Worm (Caenorhabditis elegans): Measurements from ENCODE around the gene F22F7.11.
"Not testable (repeated sequence)": the region's sequence is repeated elsewhere in the genome, so short reads cannot be mapped to it uniquely, and the experiment has no call there.

Gene F22F7.11

ce11 chrV:2090321-2090720, 29.3 kb upstream of the F22F7.11 start, which contains the start of gene ztf-28:
Gene ztf-28, plus strand, starts transcription at chrV:2090669.
- TF ChIP-seq egl-27, zag-1, pqm-1 (tag; optimal IDR thresholded peaks at IDR 0.05): not testable (repeated sequence)

ce11 chrV:2095204-2095603, 24.4 kb upstream of the F22F7.11 start, which contains the start of gene F36F12.2:
Gene F36F12.2, minus strand, starts transcription at chrV:2095304.
- TF ChIP-seq zag-1 (tag; optimal IDR thresholded peaks at IDR 0.05), result no peak
- TF ChIP-seq mdl-1 (tag; optimal IDR thresholded peaks at IDR 0.05), result no peak
- no peak for TF ChIP-seq snpc-4 (tag; optimal IDR thresholded peaks at IDR 0.05)
- no peak for TF ChIP-seq nfya-1 (tag; optimal IDR thresholded peaks at IDR 0.05; ENCODE audit: insufficient read depth)
- TF ChIP-seq ZK546.5 (tag; optimal IDR thresholded peaks at IDR 0.05), result no peak
- no peak for TF ChIP-seq ceh-28 (tag; optimal IDR thresholded peaks at IDR 0.05)
- TF ChIP-seq sea-2 (GFP tag; optimal IDR thresholded peaks at IDR 0.05), result no peak
- no peak for TF ChIP-seq lsy-12 (tag; optimal IDR thresholded peaks at IDR 0.05)
- no peak for TF ChIP-seq tbx-2 (tag; optimal IDR thresholded peaks at IDR 0.05)
- no peak for TF ChIP-seq elt-2 (tag; optimal IDR thresholded peaks at IDR 0.05)
- no peak for TF ChIP-seq hmg-11 (tag; optimal IDR thresholded peaks at IDR 0.05)
- no peak for TF ChIP-seq unc-39 (tag; optimal IDR thresholded peaks at IDR 0.05)
- no peak for TF ChIP-seq eor-1 (tag; optimal IDR thresholded peaks at IDR 0.05)
- TF ChIP-seq nhr-43 (tag; optimal IDR thresholded peaks at IDR 0.05; ENCODE audit: poor library complexity, severe bottlenecking), result no peak
- no peak for TF ChIP-seq R02D3.7 (tag; optimal IDR thresholded peaks at IDR 0.05)

ce11 chrV:2095772-2096171, 23.9 kb upstream of the F22F7.11 start, which contains the start of gene clec-207:
Gene clec-207, plus strand, starts transcription at chrV:2096072.
- no peak for TF ChIP-seq egl-27 (tag; optimal IDR thresholded peaks at IDR 0.05)
- no peak for TF ChIP-seq elt-2 (tag; optimal IDR thresholded peaks at IDR 0.05)
- TF ChIP-seq daf-12 (tag; optimal IDR thresholded peaks at IDR 0.05), result no peak
- TF ChIP-seq nhr-12 (tag; optimal IDR thresholded peaks at IDR 0.05), result no peak
- no peak for TF ChIP-seq unc-39 (tag; optimal IDR thresholded peaks at IDR 0.05)
- TF ChIP-seq ceh-16 (tag; optimal IDR thresholded peaks at IDR 0.05), result no peak

ce11 chrV:2097653-2098052, 22.0 kb upstream of the F22F7.11 start, which contains the start of gene clec-208:
Gene clec-208, plus strand, starts transcription at chrV:2097953.
- TF ChIP-seq nhr-28 (tag; optimal IDR thresholded peaks at IDR 0.05), result no peak
- no peak for TF ChIP-seq lin-39 (tag; optimal IDR thresholded peaks at IDR 0.05)
- TF ChIP-seq skn-1 (tag; optimal IDR thresholded peaks at IDR 0.05), result no peak
- TF ChIP-seq R02D3.7 (tag; optimal IDR thresholded peaks at IDR 0.05), result no peak
- TF ChIP-seq elt-2 (tag; optimal IDR thresholded peaks at IDR 0.05), result no peak
- no peak for TF ChIP-seq egl-27 (tag; optimal IDR thresholded peaks at IDR 0.05)
- TF ChIP-seq snpc-4 (tag; optimal IDR thresholded peaks at IDR 0.05), result no peak
- TF ChIP-seq ceh-16 (tag; optimal IDR thresholded peaks at IDR 0.05), result no peak
- TF ChIP-seq nhr-67 (tag; optimal IDR thresholded peaks at IDR 0.05), result no peak
- TF ChIP-seq nhr-237 (tag; optimal IDR thresholded peaks at IDR 0.05), result no peak
- TF ChIP-seq lin-15B (tag; optimal IDR thresholded peaks at IDR 0.05), result no peak
- TF ChIP-seq elt-1 (tag; optimal IDR thresholded peaks at IDR 0.05), result no peak
- no peak for TF ChIP-seq aly-2 (tag; optimal IDR thresholded peaks at IDR 0.05)
- no peak for TF ChIP-seq pqm-1 (tag; optimal IDR thresholded peaks at IDR 0.05)
- no peak for TF ChIP-seq tbx-2 (tag; optimal IDR thresholded peaks at IDR 0.05)
- TF ChIP-seq nhr-76 (tag; optimal IDR thresholded peaks at IDR 0.05), result no peak
- no peak for TF ChIP-seq nhr-77 (tag; optimal IDR thresholded peaks at IDR 0.05)

ce11 chrV:2099040-2099439, 20.6 kb upstream of the F22F7.11 start, which contains the start of gene F36F12.7:
Gene F36F12.7, plus strand, starts transcription at chrV:2099340.
- TF ChIP-seq ztf-11 (tag; optimal IDR thresholded peaks at IDR 0.05) (no peak), daf-12 (tag; optimal IDR thresholded peaks at IDR 0.05) (no peak), nhr-28 (tag; optimal IDR thresholded peaks at IDR 0.05) (no peak), fkh-2 (tag; optimal IDR thresholded peaks at IDR 0.05) (no peak), pqm-1 (tag; optimal IDR thresholded peaks at IDR 0.05) (no peak), aly-2 (tag; optimal IDR thresholded peaks at IDR 0.05) (no peak), fkh-10 (GFP tag; optimal IDR thresholded peaks at IDR 0.05) (no peak), mdl-1 (tag; optimal IDR thresholded peaks at IDR 0.05) (no peak), lin-39 (tag; optimal IDR thresholded peaks at IDR 0.05) (no peak), nhr-76 (tag; optimal IDR thresholded peaks at IDR 0.05) (no peak), tbx-2 (tag; optimal IDR thresholded peaks at IDR 0.05) (no peak), ceh-16 (tag; optimal IDR thresholded peaks at IDR 0.05) (no peak), R02D3.7 (tag; optimal IDR thresholded peaks at IDR 0.05) (no peak), ceh-82 (tag; optimal IDR thresholded peaks at IDR 0.05) (no peak), pha-4 (tag; optimal IDR thresholded peaks at IDR 0.05) (no peak), elt-1 (tag; optimal IDR thresholded peaks at IDR 0.05) (no peak)

All from whole organism, L3 larva.